Worm (Caenorhabditis elegans) whole organism, young adult: Measurements from ENCODE around the gene sna-3.

ENCODE experiments used
- B0035.1 ChIP-seq: sonication (generic microtip); optimal IDR thresholded peaks from 2 replicates; lab custom pipeline; 2016; ENCODE audit warnings: missing genetic modification characterization, mild to moderate bottlenecking, missing compliant biosample characterization, missing genotype, missing genetic modification reagents
- B0261.1 ChIP-seq: sonication (generic microtip); optimal IDR thresholded peaks from 2 replicates; lab custom pipeline; 2016; ENCODE audit warnings: mild to moderate bottlenecking, missing genetic modification characterization, moderate library complexity, missing compliant biosample characterization
- C17E4.6 ChIP-seq: fragments of 200-800 bp; sonication (Bioruptor generic); IDR thresholded peaks from 2 replicates; pipeline ENCODE4 v1.3.6; 2022; ENCODE audit warnings: missing genetic modification reagents, missing genetic modification characterization, missing compliant biosample characterization
- F23B12.7 ChIP-seq: sonication (generic microtip); optimal IDR thresholded peaks from 2 replicates; lab custom pipeline; 2017; ENCODE audit warnings: missing genetic modification characterization, mild to moderate bottlenecking, missing compliant biosample characterization, antibody characterized with exemption, moderate library complexity; ENCODE audit not compliant: insufficient read depth
- T26A5.8 ChIP-seq: sonication (generic microtip); optimal IDR thresholded peaks from 2 replicates; lab custom pipeline; 2016; ENCODE audit warnings: missing genetic modification characterization, missing compliant biosample characterization
- Y53F4B.3 ChIP-seq: fragments of 200-800 bp; sonication (Bioruptor generic); IDR thresholded peaks from 2 replicates; pipeline ENCODE4 v1.3.6; 2022; ENCODE audit warnings: missing genetic modification reagents, missing genetic modification characterization, missing compliant biosample characterization
- Y53G8AR.9 ChIP-seq: fragments of 200-800 bp; sonication (Bioruptor generic); conservative IDR thresholded peaks from 2 replicates; pipeline ENCODE4 v1.3.6; 2022; ENCODE audit warnings: missing genetic modification reagents, missing genetic modification characterization, missing compliant biosample characterization
- ZK185.1 ChIP-seq: sonication (generic microtip); optimal IDR thresholded peaks from 2 replicates; lab custom pipeline; 2016; ENCODE audit warnings: mild to moderate bottlenecking, missing genetic modification characterization, missing compliant biosample characterization; ENCODE audit not compliant: poor library complexity, severe bottlenecking
- ama-1 ChIP-seq, 3 experiments: fragments of 150-350 bp in 1 of 3; sonication (generic microtip) in 2 of 3; optimal IDR thresholded peaks; 2 replicates each; lab custom pipeline; 2014 to 2018; ENCODE audit warnings: missing biosample characterization in 2 of 3, missing genetic modification characterization in 2 of 3, missing genetic modification reagents in 2 of 3
- aptf-3 ChIP-seq: fragments of 200-800 bp; sonication (Bioruptor generic); IDR thresholded peaks from 2 replicates; pipeline ENCODE4 v1.3.6; 2022; ENCODE audit warnings: missing genetic modification characterization, missing compliant biosample characterization
- attf-6 ChIP-seq: fragments of 200-800 bp; sonication (Bioruptor generic); IDR thresholded peaks from 2 replicates; pipeline ENCODE4 v1.3.6; 2022; ENCODE audit warnings: missing genetic modification reagents, missing genetic modification characterization, missing compliant biosample characterization
- bed-2 ChIP-seq: fragments of 200-800 bp; sonication (Bioruptor generic); IDR thresholded peaks from 2 replicates; pipeline ENCODE4 v1.3.6; 2022; ENCODE audit warnings: missing genetic modification reagents, missing genetic modification characterization, missing compliant biosample characterization
- ccch-3 ChIP-seq: fragments of 200-800 bp; sonication (Bioruptor generic); optimal IDR thresholded peaks from 2 replicates; lab custom pipeline; 2018; ENCODE audit warnings: mild to moderate bottlenecking, missing genetic modification characterization, missing compliant biosample characterization
- ceh-58 ChIP-seq: fragments of 200-800 bp; sonication (Bioruptor generic); IDR thresholded peaks from 2 replicates; pipeline ENCODE4 v1.3.6; 2022; ENCODE audit warnings: missing genetic modification characterization, missing compliant biosample characterization
- ceh-79 ChIP-seq: sonication (generic microtip); optimal IDR thresholded peaks from 2 replicates; lab custom pipeline; 2017; ENCODE audit warnings: mild to moderate bottlenecking, missing genetic modification characterization, missing compliant biosample characterization
- dox-1 ChIP-seq: fragments of 200-800 bp; sonication (Bioruptor generic); IDR thresholded peaks from 2 replicates; pipeline ENCODE4 v1.3.6; 2022; ENCODE audit warnings: missing genetic modification reagents, missing genetic modification characterization, missing compliant biosample characterization
- efl-1 ChIP-seq: fragments of 150-350 bp; optimal IDR thresholded peaks from 2 replicates; lab custom pipeline; 2014; ENCODE audit warnings: missing biosample characterization, missing genetic modification reagents, missing genetic modification characterization
- ekl-4 ChIP-seq: fragments of 200-800 bp; sonication (Bioruptor generic); IDR thresholded peaks from 2 replicates; pipeline ENCODE4 v1.3.6; 2022; ENCODE audit warnings: missing genetic modification reagents, missing genetic modification characterization, missing compliant biosample characterization
- fkh-3 ChIP-seq: sonication (generic microtip); optimal IDR thresholded peaks from 2 replicates; lab custom pipeline; 2016; ENCODE audit warnings: mild to moderate bottlenecking, missing genetic modification characterization, missing compliant biosample characterization
- gei-17 ChIP-seq: fragments of 200-800 bp; sonication (Bioruptor generic); optimal IDR thresholded peaks from 2 replicates; lab custom pipeline; 2018; ENCODE audit warnings: mild to moderate bottlenecking, missing genetic modification characterization, missing compliant biosample characterization
- hlh-26 ChIP-seq: fragments of 200-800 bp; sonication (Bioruptor generic); conservative IDR thresholded peaks from 2 replicates; pipeline ENCODE4 v1.3.6; 2022; ENCODE audit warnings: missing genetic modification reagents, missing genetic modification characterization, missing compliant biosample characterization
- lag-1 ChIP-seq: fragments of 200-800 bp; sonication (Bioruptor generic); IDR thresholded peaks from 2 replicates; pipeline ENCODE4 v1.3.6; 2022; ENCODE audit warnings: missing genetic modification reagents, missing genetic modification characterization, missing compliant biosample characterization
- lin-40 ChIP-seq: sonication (generic microtip); optimal IDR thresholded peaks from 2 replicates; lab custom pipeline; 2016; ENCODE audit warnings: missing genetic modification characterization, mild to moderate bottlenecking, missing compliant biosample characterization, missing genotype, missing genetic modification reagents
- lin-54 ChIP-seq: fragments of 200-800 bp; sonication (Bioruptor generic); optimal IDR thresholded peaks from 2 replicates; lab custom pipeline; 2018; ENCODE audit warnings: mild to moderate bottlenecking, missing genetic modification characterization, missing compliant biosample characterization
- lir-1 ChIP-seq: fragments of 200-800 bp; sonication (Bioruptor generic); conservative IDR thresholded peaks from 2 replicates; pipeline ENCODE4 v1.3.6; 2022; ENCODE audit warnings: missing genetic modification reagents, missing genetic modification characterization, missing compliant biosample characterization
- lsy-27 ChIP-seq: sonication (generic microtip); optimal IDR thresholded peaks from 2 replicates; lab custom pipeline; 2017; ENCODE audit warnings: missing genetic modification characterization, mild to moderate bottlenecking, missing compliant biosample characterization, antibody characterized with exemption, missing genotype, borderline replicate concordance; ENCODE audit not compliant: insufficient read depth
- madf-6 ChIP-seq: fragments of 200-800 bp; sonication (Bioruptor generic); IDR thresholded peaks from 2 replicates; pipeline ENCODE4 v1.3.6; 2022; ENCODE audit warnings: missing genetic modification reagents, missing genetic modification characterization, missing compliant biosample characterization
- mxl-1 ChIP-seq: sonication (generic microtip); optimal IDR thresholded peaks from 2 replicates; lab custom pipeline; 2016; ENCODE audit warnings: missing genetic modification characterization, missing compliant biosample characterization
- nhr-80 ChIP-seq: sonication (generic microtip); optimal IDR thresholded peaks from 2 replicates; lab custom pipeline; 2016; ENCODE audit warnings: missing genetic modification characterization, missing compliant biosample characterization
- nhr-90 ChIP-seq: sonication (generic microtip); optimal IDR thresholded peaks from 2 replicates; lab custom pipeline; 2016; ENCODE audit warnings: missing genotype, mild to moderate bottlenecking, missing genetic modification characterization, missing compliant biosample characterization
- pha-4 ChIP-seq: fragments of 150-350 bp; sonication (generic microtip); optimal IDR thresholded peaks from 2 replicates; lab custom pipeline; 2014; ENCODE audit warnings: missing biosample characterization, missing genetic modification reagents, missing genetic modification characterization
- rec-8 ChIP-seq, 2 experiments: sonication (generic microtip); optimal IDR thresholded peaks; 2 replicates each; lab custom pipeline; 2016; ENCODE audit warnings: mild to moderate bottlenecking in 2 of 2, missing genetic modification characterization in 2 of 2, missing genetic modification reagents in 2 of 2, missing genotype in 2 of 2, missing biosample characterization in 1 of 2, missing compliant biosample characterization in 1 of 2, moderate library complexity in 1 of 2
- snpc-3.4 ChIP-seq: sonication (generic microtip); optimal IDR thresholded peaks from 2 replicates; lab custom pipeline; 2017; ENCODE audit warnings: missing genetic modification characterization, mild to moderate bottlenecking, missing compliant biosample characterization, antibody characterized with exemption, moderate library complexity, missing genotype, missing genetic modification reagents
- snpc-4 ChIP-seq, 5 experiments: fragments of 150-350 bp in 1 of 5; sonication (generic microtip) in 4 of 5; optimal IDR thresholded peaks; 2 replicates each; lab custom pipeline; 2014 to 2018; ENCODE audit warnings: missing genetic modification characterization in 5 of 5, missing biosample characterization in 3 of 5, antibody characterized with exemption in 2 of 5, mild to moderate bottlenecking in 2 of 5, missing compliant biosample characterization in 2 of 5, missing genotype in 2 of 5, moderate library complexity in 2 of 5, missing genetic modification reagents in 1 of 5
- somi-1 ChIP-seq: fragments of 200-800 bp; sonication (Bioruptor generic); optimal IDR thresholded peaks from 2 replicates; lab custom pipeline; 2018; ENCODE audit warnings: mild to moderate bottlenecking, missing genetic modification characterization, missing compliant biosample characterization
- sptf-2 ChIP-seq: fragments of 200-800 bp; sonication (Bioruptor generic); optimal IDR thresholded peaks from 2 replicates; lab custom pipeline; 2018; ENCODE audit warnings: mild to moderate bottlenecking, missing genetic modification characterization, missing compliant biosample characterization
- tbp1 ChIP-seq: fragments of 200-800 bp; sonication (Bioruptor generic); optimal IDR thresholded peaks from 2 replicates; lab custom pipeline; 2018; ENCODE audit warnings: mild to moderate bottlenecking, missing genetic modification characterization, missing compliant biosample characterization
- unc-62 ChIP-seq: fragments of 150-350 bp; optimal IDR thresholded peaks from 2 replicates; lab custom pipeline; 2014; ENCODE audit warnings: missing biosample characterization, missing genetic modification reagents, missing genetic modification characterization
- ztf-22 ChIP-seq: fragments of 200-800 bp; sonication (Bioruptor generic); optimal IDR thresholded peaks from 2 replicates; lab custom pipeline; 2018; ENCODE audit warnings: mild to moderate bottlenecking, missing genetic modification characterization, moderate library complexity, missing compliant biosample characterization

sna-3 gene

ce11 chrIII:6206161-6206853 lies at the start of gene sna-3, which contains the start of gene rps-3 (continued):
- no peak for TF ChIP-seq ceh-79 (tag; lab: Kevin White, UChicago)
- TF ChIP-seq snpc-4 (GFP tag; optimal IDR thresholded peaks at IDR 0.05; lab: Kevin White, UChicago) = peak; percentile 10
- peak; percentile 26 to 69 (median 42) for TF ChIP-seq snpc-4 (tag; optimal IDR thresholded peaks at IDR 0.05; lab: Kevin White, UChicago)
- TF ChIP-seq ekl-4 (GFP tag; lab: Robert Waterston, UW) = no peak
- TF ChIP-seq B0035.1 = no peak
- TF ChIP-seq lir-1 = no peak
- no peak for TF ChIP-seq somi-1 (GFP tag; lab: Kevin White, UChicago)
- TF ChIP-seq F23B12.7 (tag; lab: Kevin White, UChicago) = peak; percentile 96
- TF ChIP-seq ama-1 (optimal IDR thresholded peaks at IDR 0.05; lab: Kevin White, UChicago) = no peak
- TF ChIP-seq ama-1 (GFP tag; optimal IDR thresholded peaks at IDR 0.05; lab: Kevin White, UChicago) = no peak
- TF ChIP-seq ztf-22 (GFP tag; lab: Kevin White, UChicago) = no peak
- no peak for TF ChIP-seq nhr-90
- no peak for TF ChIP-seq mxl-1 (tag; lab: Kevin White, UChicago)
- TF ChIP-seq tbp1 = peak; percentile 58
- peak; percentile 64 for TF ChIP-seq snpc-3.4 (tag; lab: Kevin White, UChicago)
- no peak for TF ChIP-seq sptf-2 (GFP tag; lab: Kevin White, UChicago)
- no peak for TF ChIP-seq gei-17
- 0 out of 2 replicates have a peak, but pooled peaks have one; percentile 18 for TF ChIP-seq dox-1 (GFP tag; lab: Robert Waterston, UW)
- peak; percentile 27 for TF ChIP-seq lin-40
- peak; percentile 67 for TF ChIP-seq lin-54 (GFP tag; lab: Kevin White, UChicago)
- TF ChIP-seq lag-1 (GFP tag; lab: Robert Waterston, UW) = no peak
- no peak for TF ChIP-seq B0261.1 (tag; lab: Kevin White, UChicago)
- no peak for TF ChIP-seq ceh-58 (GFP tag; lab: Robert Waterston, UW)
- no peak for TF ChIP-seq aptf-3
- TF ChIP-seq pha-4 (tag; lab: Kevin White, UChicago) = no peak
- no peak for TF ChIP-seq fkh-3 (tag; lab: Kevin White, UChicago)
- no peak for TF ChIP-seq Y53G8AR.9 (GFP tag; lab: Robert Waterston, UW)
- TF ChIP-seq rec-8 (tag; optimal IDR thresholded peaks at IDR 0.05; lab: Kevin White, UChicago) = no peak
- peak; percentile 14 for TF ChIP-seq unc-62 (GFP tag; lab: Kevin White, UChicago)
- no peak for TF ChIP-seq lsy-27 (tag; lab: Kevin White, UChicago)
- TF ChIP-seq madf-6 = peak; percentile 58
- TF ChIP-seq ZK185.1 (tag; lab: Kevin White, UChicago) = peak; percentile 40

- TF ChIP-seq Y53F4B.3 (no peak), tbp1 (no peak), somi-1 (GFP tag; lab: Kevin White, UChicago) (no peak), ccch-3 (GFP tag; lab: Kevin White, UChicago) (no peak), T26A5.8 (tag; lab: Kevin White, UChicago) (no peak), bed-2 (no peak), nhr-80 (tag; lab: Kevin White, UChicago) (no peak), C17E4.6 (GFP tag; lab: Robert Waterston, UW) (no peak), efl-1 (no peak), madf-6 (no peak), hlh-26 (no peak), attf-6 (GFP tag; lab: Robert Waterston, UW) (no peak), lin-40 (no peak), lin-54 (GFP tag; lab: Kevin White, UChicago) (no peak)
Observed at ce11 chrIII:6254737-6255136, 48.7 kb upstream of the sna-3 start, which contains the start of gene srg-8. Gene srg-8, minus strand, starts transcription at chrIII:6254837.
